Worm (Caenorhabditis elegans): ENCODE measurements around the gene dyrb-1.

Gene dyrb-1

ce11 chrII:9060332-9060840 is 46.6 kb downstream of the dyrb-1 start (continued):
- peak; percentile 96 for TF ChIP-seq lir-1 (GFP tag; conservative IDR thresholded peaks at IDR 0.05)
- TF ChIP-seq Y56A3A.18 (GFP tag; IDR thresholded peaks at IDR 0.05): 0 out of 2 replicates have a peak, but pooled peaks have one; percentile 43
- TF ChIP-seq bed-1 (GFP tag; IDR thresholded peaks at IDR 0.05): no peak
- peak; percentile 14 for TF ChIP-seq F57A8.1 (GFP tag; optimal IDR thresholded peaks at IDR 0.05)
- TF ChIP-seq madf-10 (tag; optimal IDR thresholded peaks at IDR 0.05): peak; percentile 99
- TF ChIP-seq hmg-1.2 (GFP tag; IDR thresholded peaks at IDR 0.05): peak; percentile 72
- TF ChIP-seq dox-1 (GFP tag; IDR thresholded peaks at IDR 0.05): peak; percentile 89
- TF ChIP-seq ztf-22 (GFP tag; optimal IDR thresholded peaks at IDR 0.05): peak; percentile 6
- TF ChIP-seq die-1 (tag; optimal IDR thresholded peaks at IDR 0.05): peak; percentile 29
- TF ChIP-seq rcor-1 (GFP tag; IDR thresholded peaks at IDR 0.05): peak; percentile 95
- no peak for TF ChIP-seq Y67H2A.10 (GFP tag; conservative IDR thresholded peaks at IDR 0.05)
- TF ChIP-seq unc-130 (GFP tag; optimal IDR thresholded peaks at IDR 0.05): no peak
- peak; percentile 81 for TF ChIP-seq ztf-26 (tag; optimal IDR thresholded peaks at IDR 0.05)
- TF ChIP-seq dpff-1 (tag; optimal IDR thresholded peaks at IDR 0.05): peak; percentile 9
- TF ChIP-seq attf-6 (GFP tag; IDR thresholded peaks at IDR 0.05): no peak
- 0 out of 2 replicates have a peak, but pooled peaks have one; percentile 32 for TF ChIP-seq C17E4.6 (GFP tag; IDR thresholded peaks at IDR 0.05)
- TF ChIP-seq B0336.3 (GFP tag; IDR thresholded peaks at IDR 0.05): peak; percentile 83
- 0 out of 2 replicates have a peak, but pooled peaks have one; percentile 35 for TF ChIP-seq hsf-1 (GFP tag; IDR thresholded peaks at IDR 0.05)
- 0 out of 2 replicates have a peak, but pooled peaks have one; percentile 12 for TF ChIP-seq ceh-100 (GFP tag; IDR thresholded peaks at IDR 0.05)
- no peak for TF ChIP-seq madf-6 (GFP tag; IDR thresholded peaks at IDR 0.05)
- TF ChIP-seq unc-62 (GFP tag; optimal IDR thresholded peaks at IDR 0.05): peak; percentile 65
- peak; percentile 61 for TF ChIP-seq ZK185.1 (tag; optimal IDR thresholded peaks at IDR 0.05; ENCODE audit: poor library complexity, severe bottlenecking)
- peak; percentile 59; the same call in 1 of the 2 replicates for TF ChIP-seq Y95B8A.8 (GFP tag; IDR thresholded peaks at IDR 0.05)
- TF ChIP-seq egl-44 (GFP tag; IDR thresholded peaks at IDR 0.05): 0 out of 2 replicates have a peak, but pooled peaks have one; percentile 45
- TF ChIP-seq F55B11.4 (tag; optimal IDR thresholded peaks at IDR 0.05; ENCODE audit: borderline replicate concordance, insufficient read depth): no peak
- 0 out of 2 replicates have a peak, but pooled peaks have one; percentile 43 for TF ChIP-seq ekl-4 (GFP tag; IDR thresholded peaks at IDR 0.05)
- TF ChIP-seq tbp1 (GFP tag; optimal IDR thresholded peaks at IDR 0.05): peak; percentile 57
- TF ChIP-seq B0035.1 (tag; optimal IDR thresholded peaks at IDR 0.05): no peak
- TF ChIP-seq nhr-90 (tag; optimal IDR thresholded peaks at IDR 0.05): peak; percentile 60
- no peak for TF ChIP-seq egl-18 (GFP tag; IDR thresholded peaks at IDR 0.05)
- peak; percentile 87 for TF ChIP-seq egrh-3 (GFP tag; IDR thresholded peaks at IDR 0.05)
- peak; percentile 83 for TF ChIP-seq lin-40 (tag; optimal IDR thresholded peaks at IDR 0.05)
- peak; percentile 27 for TF ChIP-seq F10E7.11 (tag; optimal IDR thresholded peaks at IDR 0.05)
- no peak for TF ChIP-seq F49E8.2 (tag; optimal IDR thresholded peaks at IDR 0.05; ENCODE audit: insufficient read depth)
- no peak for TF ChIP-seq ztf-25 (GFP tag; IDR thresholded peaks at IDR 0.05)
- TF ChIP-seq sptf-2 (GFP tag; optimal IDR thresholded peaks at IDR 0.05): no peak
- TF ChIP-seq F23B12.7 (tag; optimal IDR thresholded peaks at IDR 0.05; ENCODE audit: insufficient read depth): peak; percentile 37
- TF ChIP-seq pbrm-1 (GFP tag; IDR thresholded peaks at IDR 0.05): peak; percentile 69
- TF ChIP-seq D2030.7 (GFP tag; IDR thresholded peaks at IDR 0.05): no peak
- 0 out of 2 replicates have a peak, but pooled peaks have one; percentile 18 for TF ChIP-seq cebp-2 (GFP tag; IDR thresholded peaks at IDR 0.05)
- peak; percentile 64 for TF ChIP-seq lin-54 (GFP tag; optimal IDR thresholded peaks at IDR 0.05)
- no peak for TF ChIP-seq ama-1 (optimal IDR thresholded peaks at IDR 0.05)
- no peak for TF ChIP-seq ama-1 (GFP tag; optimal IDR thresholded peaks at IDR 0.05)
- TF ChIP-seq tbx-9 (tag; optimal IDR thresholded peaks at IDR 0.05; ENCODE audit: borderline replicate concordance): no peak
- TF ChIP-seq snpc-3.4 (tag; optimal IDR thresholded peaks at IDR 0.05): no peak
- peak; percentile 77 for TF ChIP-seq atf-7 (tag; optimal IDR thresholded peaks at IDR 0.05)
- TF ChIP-seq let-607 (tag; optimal IDR thresholded peaks at IDR 0.05): peak; percentile 69 to 86
